Worm (Caenorhabditis elegans) whole organism, young adult: ENCODE data around the gene F46F5.10.
A peak's percentile ranks its signal among the peaks of the same experiment; 100 is the strongest.

Experiments used
- B0019.2 ChIP-seq: fragments of 200-800 bp; sonication (Bioruptor generic); conservative IDR thresholded peaks from 2 replicates; pipeline ENCODE4 v1.3.6; 2022; ENCODE audit warnings: missing genetic modification reagents, missing genetic modification characterization, missing compliant biosample characterization
- F10E7.11 ChIP-seq: sonication (generic microtip); optimal IDR thresholded peaks from 2 replicates; lab custom pipeline; 2017; ENCODE audit warnings: mild to moderate bottlenecking, missing genetic modification characterization, moderate library complexity, missing compliant biosample characterization
- F39B2.1 ChIP-seq: fragments of 200-800 bp; sonication (Bioruptor generic); IDR thresholded peaks from 2 replicates; pipeline ENCODE4 v1.3.6; 2022; ENCODE audit warnings: missing genetic modification reagents, missing genetic modification characterization, missing compliant biosample characterization
- F55B11.4 ChIP-seq: sonication (generic microtip); optimal IDR thresholded peaks from 2 replicates; lab custom pipeline; 2016; ENCODE audit warnings: missing compliant biosample characterization, missing genetic modification characterization, borderline replicate concordance; ENCODE audit not compliant: insufficient read depth
- F57A8.1 ChIP-seq: fragments of 200-800 bp; sonication (Bioruptor generic); optimal IDR thresholded peaks from 2 replicates; lab custom pipeline; 2018; ENCODE audit warnings: mild to moderate bottlenecking, missing genetic modification characterization, moderate library complexity, missing compliant biosample characterization
- F57C9.4 ChIP-seq: sonication (generic microtip); optimal IDR thresholded peaks from 2 replicates; lab custom pipeline; 2017; ENCODE audit warnings: mild to moderate bottlenecking, missing genetic modification characterization, missing compliant biosample characterization
- K11D2.4 ChIP-seq: fragments of 200-800 bp; sonication (Bioruptor generic); IDR thresholded peaks from 2 replicates; pipeline ENCODE4 v1.3.6; 2022; ENCODE audit warnings: missing genetic modification reagents, missing genetic modification characterization, missing compliant biosample characterization
- K12H6.12 ChIP-seq: fragments of 200-800 bp; sonication (Bioruptor generic); optimal IDR thresholded peaks from 2 replicates; lab custom pipeline; 2018; ENCODE audit warnings: mild to moderate bottlenecking, missing genetic modification characterization, missing compliant biosample characterization
- Y79H2A.3 ChIP-seq: fragments of 200-800 bp; sonication (Bioruptor generic); conservative IDR thresholded peaks from 2 replicates; pipeline ENCODE4 v1.3.6; 2022; ENCODE audit warnings: missing genetic modification reagents, missing genetic modification characterization, missing compliant biosample characterization
- Y95B8A.8 ChIP-seq: fragments of 200-800 bp; sonication (Bioruptor generic); IDR thresholded peaks from 2 replicates; pipeline ENCODE4 v1.3.6; 2022; ENCODE audit warnings: missing genetic modification reagents, missing genetic modification characterization, missing compliant biosample characterization
- ZK185.1 ChIP-seq: sonication (generic microtip); optimal IDR thresholded peaks from 2 replicates; lab custom pipeline; 2016; ENCODE audit warnings: mild to moderate bottlenecking, missing genetic modification characterization, missing compliant biosample characterization; ENCODE audit not compliant: poor library complexity, severe bottlenecking
- aptf-2 ChIP-seq: fragments of 200-800 bp; sonication (Bioruptor generic); conservative IDR thresholded peaks from 2 replicates; pipeline ENCODE4 v1.3.6; 2022; ENCODE audit warnings: missing genetic modification reagents, missing genetic modification characterization, missing compliant biosample characterization
- atf-7 ChIP-seq: sonication (generic microtip); optimal IDR thresholded peaks from 2 replicates; lab custom pipeline; 2017; ENCODE audit warnings: mild to moderate bottlenecking, missing genetic modification characterization, missing compliant biosample characterization
- attf-5 ChIP-seq: fragments of 200-800 bp; sonication (Bioruptor generic); optimal IDR thresholded peaks from 2 replicates; lab custom pipeline; 2018; ENCODE audit warnings: mild to moderate bottlenecking, missing genetic modification characterization, missing compliant biosample characterization
- bed-1 ChIP-seq: fragments of 200-800 bp; sonication (Bioruptor generic); IDR thresholded peaks from 2 replicates; pipeline ENCODE4 v1.3.6; 2022; ENCODE audit warnings: missing genetic modification reagents, missing genetic modification characterization, missing compliant biosample characterization
- bed-2 ChIP-seq: fragments of 200-800 bp; sonication (Bioruptor generic); IDR thresholded peaks from 2 replicates; pipeline ENCODE4 v1.3.6; 2022; ENCODE audit warnings: missing genetic modification reagents, missing genetic modification characterization, missing compliant biosample characterization
- ceh-27 ChIP-seq: fragments of 200-800 bp; sonication (Bioruptor generic); optimal IDR thresholded peaks from 2 replicates; lab custom pipeline; 2018; ENCODE audit warnings: mild to moderate bottlenecking, missing genetic modification characterization, moderate library complexity, missing compliant biosample characterization
- ceh-58 ChIP-seq: fragments of 200-800 bp; sonication (Bioruptor generic); IDR thresholded peaks from 2 replicates; pipeline ENCODE4 v1.3.6; 2022; ENCODE audit warnings: missing genetic modification characterization, missing compliant biosample characterization
- ceh-79 ChIP-seq: sonication (generic microtip); optimal IDR thresholded peaks from 2 replicates; lab custom pipeline; 2017; ENCODE audit warnings: mild to moderate bottlenecking, missing genetic modification characterization, missing compliant biosample characterization
- die-1 ChIP-seq: sonication (generic microtip); optimal IDR thresholded peaks from 2 replicates; lab custom pipeline; 2016; ENCODE audit warnings: missing genotype, mild to moderate bottlenecking, missing genetic modification characterization, missing compliant biosample characterization
- egrh-3 ChIP-seq: fragments of 200-800 bp; sonication (Bioruptor generic); IDR thresholded peaks from 2 replicates; pipeline ENCODE4 v1.3.6; 2022; ENCODE audit warnings: missing genetic modification reagents, missing genetic modification characterization, missing compliant biosample characterization
- ets-4 ChIP-seq: fragments of 200-800 bp; sonication (Bioruptor generic); optimal IDR thresholded peaks from 2 replicates; lab custom pipeline; 2018; ENCODE audit warnings: mild to moderate bottlenecking, missing genetic modification characterization, missing compliant biosample characterization
- fkh-3 ChIP-seq: sonication (generic microtip); optimal IDR thresholded peaks from 2 replicates; lab custom pipeline; 2016; ENCODE audit warnings: mild to moderate bottlenecking, missing genetic modification characterization, missing compliant biosample characterization
- hmg-20 ChIP-seq: fragments of 200-800 bp; sonication (Bioruptor generic); IDR thresholded peaks from 2 replicates; pipeline ENCODE4 v1.3.6; 2022; ENCODE audit warnings: missing genetic modification reagents, missing genetic modification characterization, missing compliant biosample characterization
- hrde-1 ChIP-seq: sonication (generic microtip); optimal IDR thresholded peaks from 2 replicates; lab custom pipeline; 2016; ENCODE audit warnings: missing genetic modification characterization, mild to moderate bottlenecking, missing compliant biosample characterization, moderate library complexity, missing genotype, missing genetic modification reagents, borderline replicate concordance
- lag-1 ChIP-seq: fragments of 200-800 bp; sonication (Bioruptor generic); IDR thresholded peaks from 2 replicates; pipeline ENCODE4 v1.3.6; 2022; ENCODE audit warnings: missing genetic modification reagents, missing genetic modification characterization, missing compliant biosample characterization
- let-526 ChIP-seq: fragments of 200-800 bp; sonication (Bioruptor generic); IDR thresholded peaks from 2 replicates; pipeline ENCODE4 v1.3.6; 2022; ENCODE audit warnings: missing genetic modification reagents, missing genetic modification characterization, missing compliant biosample characterization
- lin-35 ChIP-seq, 3 experiments: fragments of 150-350 bp in 2 of 3; sonication (generic microtip) in 1 of 3; optimal IDR thresholded peaks; 2 replicates each; lab custom pipeline; 2014 to 2018; ENCODE audit warnings: missing biosample characterization in 3 of 3, missing genetic modification characterization in 3 of 3, missing genetic modification reagents in 3 of 3
- lin-40 ChIP-seq: sonication (generic microtip); optimal IDR thresholded peaks from 2 replicates; lab custom pipeline; 2016; ENCODE audit warnings: missing genetic modification characterization, mild to moderate bottlenecking, missing compliant biosample characterization, missing genotype, missing genetic modification reagents
- mes-4 ChIP-seq: sonication (generic microtip); optimal IDR thresholded peaks from 2 replicates; lab custom pipeline; 2016; ENCODE audit warnings: missing genotype, missing genetic modification characterization, missing compliant biosample characterization
- nhr-80 ChIP-seq: sonication (generic microtip); optimal IDR thresholded peaks from 2 replicates; lab custom pipeline; 2016; ENCODE audit warnings: missing genetic modification characterization, missing compliant biosample characterization
- nhr-90 ChIP-seq: sonication (generic microtip); optimal IDR thresholded peaks from 2 replicates; lab custom pipeline; 2016; ENCODE audit warnings: missing genotype, mild to moderate bottlenecking, missing genetic modification characterization, missing compliant biosample characterization
- rcor-1 ChIP-seq: fragments of 200-800 bp; sonication (Bioruptor generic); IDR thresholded peaks from 2 replicates; pipeline ENCODE4 v1.3.6; 2022; ENCODE audit warnings: missing genetic modification reagents, missing genetic modification characterization, missing compliant biosample characterization
- sea-2 ChIP-seq: fragments of 200-800 bp; sonication (Bioruptor generic); IDR thresholded peaks from 2 replicates; pipeline ENCODE4 v1.3.6; 2022; ENCODE audit warnings: missing genetic modification characterization, missing compliant biosample characterization
- snpc-3.4 ChIP-seq: sonication (generic microtip); optimal IDR thresholded peaks from 2 replicates; lab custom pipeline; 2017; ENCODE audit warnings: missing genetic modification characterization, mild to moderate bottlenecking, missing compliant biosample characterization, antibody characterized with exemption, moderate library complexity, missing genotype, missing genetic modification reagents
- snpc-4 ChIP-seq, 5 experiments: fragments of 150-350 bp in 1 of 5; sonication (generic microtip) in 4 of 5; optimal IDR thresholded peaks; 2 replicates each; lab custom pipeline; 2014 to 2018; ENCODE audit warnings: missing genetic modification characterization in 5 of 5, missing biosample characterization in 3 of 5, antibody characterized with exemption in 2 of 5, mild to moderate bottlenecking in 2 of 5, missing compliant biosample characterization in 2 of 5, missing genotype in 2 of 5, moderate library complexity in 2 of 5, missing genetic modification reagents in 1 of 5
- tlf-1 ChIP-seq: fragments of 200-800 bp; sonication (Bioruptor generic); optimal IDR thresholded peaks from 2 replicates; lab custom pipeline; 2018; ENCODE audit warnings: mild to moderate bottlenecking, missing genetic modification characterization, missing compliant biosample characterization
- unc-130 ChIP-seq: sonication (generic microtip); optimal IDR thresholded peaks from 2 replicates; lab custom pipeline; 2016; ENCODE audit warnings: missing genetic modification reagents, missing genetic modification characterization, missing compliant biosample characterization
- unc-62 ChIP-seq: fragments of 150-350 bp; optimal IDR thresholded peaks from 2 replicates; lab custom pipeline; 2014; ENCODE audit warnings: missing biosample characterization, missing genetic modification reagents, missing genetic modification characterization
- xnd-1 ChIP-seq: sonication (generic microtip); optimal IDR thresholded peaks from 2 replicates; lab custom pipeline; 2016; ENCODE audit warnings: missing genotype, missing genetic modification reagents, missing genetic modification characterization, missing compliant biosample characterization
- zfh-2 ChIP-seq: fragments of 200-800 bp; sonication (Bioruptor generic); conservative IDR thresholded peaks from 2 replicates; pipeline ENCODE4 v1.3.6; 2022; ENCODE audit warnings: missing genetic modification reagents, missing genetic modification characterization, missing compliant biosample characterization
- zim-3 ChIP-seq: sonication (generic microtip); optimal IDR thresholded peaks from 2 replicates; lab custom pipeline; 2017; ENCODE audit warnings: mild to moderate bottlenecking, missing genetic modification characterization, moderate library complexity, missing compliant biosample characterization
- ztf-25 ChIP-seq: fragments of 200-800 bp; sonication (Bioruptor generic); IDR thresholded peaks from 2 replicates; pipeline ENCODE4 v1.3.6; 2022; ENCODE audit warnings: missing genetic modification reagents, missing genetic modification characterization, missing compliant biosample characterization
- ztf-26 ChIP-seq: sonication (generic microtip); optimal IDR thresholded peaks from 2 replicates; lab custom pipeline; 2017; ENCODE audit warnings: missing genetic modification characterization, missing compliant biosample characterization

Gene F46F5.10

ce11 chrII:843971-844370 lies 20.3 kb downstream of the F46F5.10 start, which contains the start of gene F28A10.4:
Gene F28A10.4, plus strand, starts transcription at chrII:844271.
- TF ChIP-seq attf-5 (GFP tag; lab: Kevin White, UChicago): no peak
- no peak for TF ChIP-seq K12H6.12 (tag; lab: Kevin White, UChicago)
- TF ChIP-seq, all 124 proteins: peak for 0

- TF ChIP-seq unc-62 (GFP tag; lab: Kevin White, UChicago): no peak
- TF ChIP-seq bed-1 (GFP tag; lab: Robert Waterston, UW): no peak
- no peak for TF ChIP-seq ztf-25 (GFP tag; lab: Robert Waterston, UW)
- TF ChIP-seq F57C9.4 (tag; lab: Kevin White, UChicago): no peak
- TF ChIP-seq ets-4: no peak
- TF ChIP-seq lag-1 (GFP tag; lab: Robert Waterston, UW): no peak
- TF ChIP-seq F10E7.11 (tag; lab: Kevin White, UChicago): no peak
- TF ChIP-seq bed-2 (GFP tag; lab: Robert Waterston, UW): no peak
- no peak for TF ChIP-seq unc-130 (GFP tag; lab: Kevin White, UChicago)
- TF ChIP-seq snpc-4 (GFP tag; optimal IDR thresholded peaks at IDR 0.05; lab: Kevin White, UChicago): no peak
- TF ChIP-seq snpc-4 (tag; optimal IDR thresholded peaks at IDR 0.05; lab: Kevin White, UChicago): no peak
- no peak for TF ChIP-seq die-1 (tag; lab: Kevin White, UChicago)
- TF ChIP-seq atf-7: no peak
- no peak for TF ChIP-seq ZK185.1 (tag; lab: Kevin White, UChicago)
- no peak for TF ChIP-seq F39B2.1 (GFP tag; lab: Robert Waterston, UW)
- TF ChIP-seq snpc-3.4 (tag; lab: Kevin White, UChicago): no peak
- no peak for TF ChIP-seq egrh-3
- no peak for TF ChIP-seq K12H6.12 (tag; lab: Kevin White, UChicago)
- no peak for TF ChIP-seq ceh-79 (tag; lab: Kevin White, UChicago)
- TF ChIP-seq fkh-3 (tag; lab: Kevin White, UChicago): no peak
Measured at ce11 chrII:845618-846017, 22.0 kb downstream of the F46F5.10 start, which contains the start of gene F28A10.7. Gene F28A10.7, minus strand, starts transcription at chrII:845718.

- TF ChIP-seq sea-2 (GFP tag; lab: Robert Waterston, UW): no peak
- TF ChIP-seq xnd-1 (tag; lab: Kevin White, UChicago): no peak
- TF ChIP-seq Y95B8A.8: no peak
- TF ChIP-seq aptf-2 (GFP tag; lab: Robert Waterston, UW): no peak
- no peak for TF ChIP-seq ceh-58 (GFP tag; lab: Robert Waterston, UW)
- TF ChIP-seq hrde-1: no peak
- no peak for TF ChIP-seq zfh-2 (GFP tag; lab: Robert Waterston, UW)
- peak; percentile 31 for TF ChIP-seq lin-40 (tag; lab: Kevin White, UChicago)
- TF ChIP-seq ceh-27 (GFP tag; lab: Kevin White, UChicago): peak; percentile 25
- no peak for TF ChIP-seq snpc-4 (GFP tag; optimal IDR thresholded peaks at IDR 0.05; lab: Kevin White, UChicago)
- TF ChIP-seq snpc-4 (tag; optimal IDR thresholded peaks at IDR 0.05; lab: Kevin White, UChicago): no peak
- no peak for TF ChIP-seq mes-4 (tag; lab: Kevin White, UChicago)
- TF ChIP-seq F57A8.1 (GFP tag; lab: Kevin White, UChicago): no peak
- no peak for TF ChIP-seq lin-35 (GFP tag; optimal IDR thresholded peaks at IDR 0.05; lab: Kevin White, UChicago)
- peak; percentile 0 for TF ChIP-seq nhr-90 (tag; lab: Kevin White, UChicago)
- TF ChIP-seq F10E7.11 (tag; lab: Kevin White, UChicago): no peak
- no peak for TF ChIP-seq F55B11.4 (tag; lab: Kevin White, UChicago)
- TF ChIP-seq unc-62 (GFP tag; lab: Kevin White, UChicago): no peak
- 0 out of 2 replicates have a peak, but pooled peaks have one; percentile 55 for TF ChIP-seq let-526 (GFP tag; lab: Robert Waterston, UW)
- no peak for TF ChIP-seq ztf-26 (tag; lab: Kevin White, UChicago)
- peak; percentile 57 for TF ChIP-seq attf-5 (GFP tag; lab: Kevin White, UChicago)
- TF ChIP-seq zim-3 (tag; lab: Kevin White, UChicago): no peak
- TF ChIP-seq nhr-80 (tag; lab: Kevin White, UChicago): peak; percentile 74
- TF ChIP-seq K11D2.4 (GFP tag; lab: Robert Waterston, UW): peak; percentile 31; the same call in 1 of the 2 replicates
- peak; percentile 15 for TF ChIP-seq tlf-1 (GFP tag; lab: Kevin White, UChicago)
- TF ChIP-seq rcor-1 (GFP tag; lab: Robert Waterston, UW): 0 out of 2 replicates have a peak, but pooled peaks have one; percentile 40
- TF ChIP-seq hmg-20 (GFP tag; lab: Robert Waterston, UW): no peak
- no peak for TF ChIP-seq ZK185.1 (tag; lab: Kevin White, UChicago)
- TF ChIP-seq Y79H2A.3 (GFP tag; lab: Robert Waterston, UW): no peak
- no peak for TF ChIP-seq B0019.2 (GFP tag; lab: Robert Waterston, UW)
Measured at ce11 chrII:848519-848918, 24.9 kb downstream of the F46F5.10 start, which contains the start of the genes acdh-9 and F28A10.13. Gene acdh-9, minus strand, starts transcription at chrII:848603. Gene F28A10.13, plus strand, starts transcription at chrII:848812.
